Worm (Caenorhabditis elegans) whole organism, L3 larva: ENCODE measurements around the gene Y71H2AL.2.

Source experiments
- ama-1 ChIP-seq: fragments of 150-350 bp; optimal IDR thresholded peaks from 2 replicates; lab custom pipeline; 2018
- egl-27 ChIP-seq: sonication (generic microtip); optimal IDR thresholded peaks from 4 replicates; lab custom pipeline; 2017; ENCODE audit warnings: missing biosample characterization, missing genetic modification reagents, missing genetic modification characterization
- elt-1 ChIP-seq: fragments of 150-350 bp; optimal IDR thresholded peaks from 2 replicates; lab custom pipeline; 2014; ENCODE audit warnings: missing biosample characterization, missing genetic modification characterization
- elt-2 ChIP-seq: sonication (generic microtip); optimal IDR thresholded peaks from 2 replicates; lab custom pipeline; 2016; ENCODE audit warnings: missing genetic modification reagents, mild to moderate bottlenecking, missing genetic modification characterization, missing compliant biosample characterization
- elt-3 ChIP-seq, 3 experiments: fragments of 150-350 bp in 1 of 3; sonication (generic microtip) in 2 of 3; optimal IDR thresholded peaks; 2 replicates in 2 of 3; 4 replicates in 1 of 3; lab custom pipeline; 2014 to 2017; ENCODE audit warnings: missing biosample characterization in 3 of 3, missing genetic modification characterization in 3 of 3
- lin-39 ChIP-seq: fragments of 150-350 bp; optimal IDR thresholded peaks from 2 replicates; lab custom pipeline; 2018; ENCODE audit warnings: missing biosample characterization, missing genetic modification reagents, missing genetic modification characterization
- nhr-11 ChIP-seq: fragments of 150-350 bp; optimal IDR thresholded peaks from 2 replicates; lab custom pipeline; 2014; ENCODE audit warnings: missing biosample characterization, missing genetic modification characterization
- nhr-25 ChIP-seq: sonication (generic microtip); optimal IDR thresholded peaks from 2 replicates; lab custom pipeline; 2017; ENCODE audit warnings: missing biosample characterization, missing genetic modification characterization
- snpc-4 ChIP-seq: fragments of 150-350 bp; optimal IDR thresholded peaks from 2 replicates; lab custom pipeline; 2014; ENCODE audit warnings: missing biosample characterization, missing genetic modification characterization
- unc-62 ChIP-seq: fragments of 150-350 bp; sonication (generic microtip); optimal IDR thresholded peaks from 4 replicates; lab custom pipeline; 2014; ENCODE audit warnings: missing biosample characterization, missing genetic modification reagents, missing genetic modification characterization
- ztf-4 ChIP-seq: fragments of 150-350 bp; optimal IDR thresholded peaks from 2 replicates; lab custom pipeline; 2014; ENCODE audit warnings: missing biosample characterization, missing genetic modification characterization

DNA sequence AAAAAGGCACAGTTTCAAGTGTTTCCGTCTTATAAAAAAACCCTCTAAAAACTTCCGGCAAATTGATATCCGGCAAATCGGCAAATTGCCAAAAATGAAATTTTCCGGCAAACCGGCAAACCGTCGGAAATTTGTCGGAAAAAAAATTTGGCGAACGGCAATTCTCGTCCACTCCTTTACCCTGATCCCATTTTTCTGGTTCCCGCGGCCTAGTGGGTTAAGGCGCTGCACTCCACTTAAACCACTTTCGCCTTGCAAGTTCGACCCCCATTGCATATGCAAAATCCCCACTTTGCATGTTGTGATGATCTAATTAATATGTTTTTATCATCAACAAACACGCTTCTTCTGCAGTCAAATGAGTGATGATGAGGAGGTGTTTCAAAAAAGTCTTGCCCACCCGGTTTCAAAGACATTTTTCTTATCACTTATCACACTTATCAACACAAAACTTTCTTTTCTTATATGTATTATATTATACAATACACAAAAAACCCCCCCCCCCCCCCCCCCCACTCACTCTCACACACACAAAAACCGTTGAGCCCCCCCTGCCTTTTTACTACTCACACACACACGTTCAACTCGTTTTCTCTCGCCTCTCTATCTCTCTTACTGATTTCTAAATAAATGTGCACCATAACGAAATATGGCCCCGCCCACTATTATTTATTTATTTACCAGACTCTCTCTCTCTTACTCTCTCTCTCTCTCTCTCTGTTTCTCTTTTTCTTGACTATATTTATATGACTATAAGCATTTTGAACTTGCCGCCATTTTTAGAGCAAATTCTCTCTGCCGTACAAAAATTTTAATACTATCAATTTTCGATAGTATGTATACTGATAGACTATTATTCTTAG, 33.2 kb upstream of the Y71H2AL.2 start:
- no peak for TF ChIP-seq elt-1 (tag; lab: Kevin White, UChicago)
- peak; percentile 73 for TF ChIP-seq elt-2 (tag; lab: Kevin White, UChicago)
- no peak for TF ChIP-seq nhr-25 (tag; lab: Kevin White, UChicago)
- no peak for TF ChIP-seq snpc-4
- no peak for TF ChIP-seq ama-1 (lab: Kevin White, UChicago)
- no peak for TF ChIP-seq lin-39
- TF ChIP-seq nhr-11 (tag; lab: Kevin White, UChicago): no peak
- TF ChIP-seq elt-3 (tag; optimal IDR thresholded peaks at IDR 0.05; lab: Kevin White, UChicago): no peak
- no peak for TF ChIP-seq unc-62 (GFP tag; lab: Kevin White, UChicago)
- no peak for TF ChIP-seq egl-27 (tag; lab: Kevin White, UChicago)
- TF ChIP-seq ztf-4 (tag; lab: Kevin White, UChicago): no peak
